Comparison of ENCODE assay signal across 1 fruit fly cellular context in genomic region chr3R:11200885-11201421, dm6.
A peak's percentile ranks its signal among the peaks of the same experiment; 100 is the strongest.
TF ChIP-seq lines count a peak whose summit lies in the region.

No protein-coding gene starts in this region.

TF ChIP-seq in whole organism, embryonic, 481 proteins besides CTCF, POLR2A, EP300 and RAD21 (continued from another document and continues in another):
- TF ChIP-seq CG17829 (tag; optimal IDR thresholded peaks at IDR 0.05; lab: Kevin White, UChicago): no peak
- peak; percentile 43 for TF ChIP-seq odd (GFP tag; optimal IDR thresholded peaks at IDR 0.05; lab: Kevin White, UChicago)
- no peak for TF ChIP-seq CG15696 (tag; optimal IDR thresholded peaks at IDR 0.05; lab: Kevin White, UChicago)
- no peak for TF ChIP-seq emc (GFP tag; optimal IDR thresholded peaks at IDR 0.05; lab: Kevin White, UChicago)
- TF ChIP-seq so (GFP tag; IDR thresholded peaks at IDR 0.05; lab: Robert Waterston, UW): no peak
- TF ChIP-seq ro (GFP tag; IDR thresholded peaks at IDR 0.05; lab: Robert Waterston, UW): no peak
- TF ChIP-seq Dip3 (GFP tag; optimal IDR thresholded peaks at IDR 0.05; lab: Kevin White, UChicago): peak; percentile 39
- TF ChIP-seq CG15479 (GFP tag; optimal IDR thresholded peaks at IDR 0.05; lab: Kevin White, UChicago): no peak
- peak; percentile 59 for TF ChIP-seq D19A (tag; optimal IDR thresholded peaks at IDR 0.05; lab: Kevin White, UChicago)
- no peak for TF ChIP-seq cg (GFP tag; optimal IDR thresholded peaks at IDR 0.05; lab: Kevin White, UChicago)
- TF ChIP-seq en (GFP tag; optimal IDR thresholded peaks at IDR 0.05; lab: Kevin White, UChicago): no peak
- no peak for TF ChIP-seq Sry-β (GFP tag; optimal IDR thresholded peaks at IDR 0.05; lab: Kevin White, UChicago)
- TF ChIP-seq CG8290 (GFP tag; optimal IDR thresholded peaks at IDR 0.05; lab: Kevin White, UChicago): no peak
- no peak for TF ChIP-seq CG8290 (tag; optimal IDR thresholded peaks at IDR 0.05; lab: Kevin White, UChicago)
- no peak for TF ChIP-seq Rx (GFP tag; IDR thresholded peaks at IDR 0.05; lab: Robert Waterston, UW)
- no peak for TF ChIP-seq Atf-2 (GFP tag; optimal IDR thresholded peaks at IDR 0.05; lab: Kevin White, UChicago)
- no peak for TF ChIP-seq D (optimal IDR thresholded peaks at IDR 0.05; lab: Kevin White, UChicago)
- no peak for TF ChIP-seq D (GFP tag; optimal IDR thresholded peaks at IDR 0.05; lab: Kevin White, UChicago)
- peak; percentile 81 for TF ChIP-seq lbe (GFP tag; optimal IDR thresholded peaks at IDR 0.05; lab: Kevin White, UChicago)
- TF ChIP-seq CG17328 (GFP tag; IDR thresholded peaks at IDR 0.05; lab: Robert Waterston, UW): peak; percentile 39; the same call in 1 of the 2 replicates
- TF ChIP-seq chinmo (GFP tag; IDR thresholded peaks at IDR 0.05; lab: Robert Waterston, UW; ENCODE audit: partially characterized antibody): peak; percentile 61; the same call in 1 of the 4 replicates
- TF ChIP-seq klu (GFP tag; IDR thresholded peaks at IDR 0.05; lab: Robert Waterston, UW): no peak
- no peak for TF ChIP-seq kah (GFP tag; optimal IDR thresholded peaks at IDR 0.05; lab: Kevin White, UChicago)
- no peak for TF ChIP-seq Stat92E (GFP tag; optimal IDR thresholded peaks at IDR 0.05; lab: Kevin White, UChicago)
- TF ChIP-seq mam (GFP tag; optimal IDR thresholded peaks at IDR 0.05; lab: Kevin White, UChicago): peak; percentile 38
- peak; percentile 76 for TF ChIP-seq corto (GFP tag; optimal IDR thresholded peaks at IDR 0.05; lab: Kevin White, UChicago)
- TF ChIP-seq maf-S (GFP tag; optimal IDR thresholded peaks at IDR 0.05; lab: Kevin White, UChicago): no peak
- TF ChIP-seq PHDP (tag; optimal IDR thresholded peaks at IDR 0.05; lab: Kevin White, UChicago): peak; percentile 66
- TF ChIP-seq sna (GFP tag; IDR thresholded peaks at IDR 0.05; lab: Robert Waterston, UW; ENCODE audit: partially characterized antibody): no peak
- peak; percentile 60 for TF ChIP-seq Hand (GFP tag; optimal IDR thresholded peaks at IDR 0.05; lab: Kevin White, UChicago)
- TF ChIP-seq hb (GFP tag; IDR thresholded peaks at IDR 0.05; lab: Robert Waterston, UW; ENCODE audit: partially characterized antibody): no peak
- peak; percentile 73; the same call in 1 of the 2 replicates for TF ChIP-seq sob (GFP tag; IDR thresholded peaks at IDR 0.05; lab: Robert Waterston, UW)
- no peak for TF ChIP-seq pros (GFP tag; optimal IDR thresholded peaks at IDR 0.05; lab: Kevin White, UChicago)
- no peak for TF ChIP-seq gsb-n (tag; optimal IDR thresholded peaks at IDR 0.05; lab: Kevin White, UChicago)
- no peak for TF ChIP-seq trh (GFP tag; optimal IDR thresholded peaks at IDR 0.05; lab: Kevin White, UChicago)
- peak; percentile 55 for TF ChIP-seq CG17568 (GFP tag; optimal IDR thresholded peaks at IDR 0.05; lab: Kevin White, UChicago)
- no peak for TF ChIP-seq CG2199 (GFP tag; IDR thresholded peaks at IDR 0.05; lab: Robert Waterston, UW)
- no peak for TF ChIP-seq Mad (GFP tag; optimal IDR thresholded peaks at IDR 0.05; lab: Kevin White, UChicago)
- no peak for TF ChIP-seq Awh (GFP tag; IDR thresholded peaks at IDR 0.05; lab: Robert Waterston, UW)
- no peak for TF ChIP-seq nerfin-2 (GFP tag; IDR thresholded peaks at IDR 0.05; lab: Robert Waterston, UW; ENCODE audit: partially characterized antibody)
- peak; percentile 62 for TF ChIP-seq CoRest (tag; optimal IDR thresholded peaks at IDR 0.05; lab: Kevin White, UChicago)
- TF ChIP-seq CG8478 (optimal IDR thresholded peaks at IDR 0.05; lab: Kevin White, UChicago): no peak
- TF ChIP-seq CG4617 (GFP tag; optimal IDR thresholded peaks at IDR 0.05; lab: Kevin White, UChicago; ENCODE audit: borderline replicate concordance): no peak
- TF ChIP-seq seq (GFP tag; IDR thresholded peaks at IDR 0.05; lab: Robert Waterston, UW): peak; percentile 48; the same call in 1 of the 2 replicates
- no peak for TF ChIP-seq Kr (GFP tag; optimal IDR thresholded peaks at IDR 0.05; lab: Kevin White, UChicago)
- TF ChIP-seq tna (GFP tag; IDR thresholded peaks at IDR 0.05; lab: Robert Waterston, UW; ENCODE audit: partially characterized antibody): no peak
- no peak for TF ChIP-seq ato (GFP tag; IDR thresholded peaks at IDR 0.05; lab: Robert Waterston, UW; ENCODE audit: partially characterized antibody)
- no peak for TF ChIP-seq Scr (GFP tag; IDR thresholded peaks at IDR 0.05; lab: Robert Waterston, UW; ENCODE audit: partially characterized antibody)
- TF ChIP-seq tio (GFP tag; optimal IDR thresholded peaks at IDR 0.05; lab: Kevin White, UChicago): peak; percentile 55
- no peak for TF ChIP-seq sim (GFP tag; IDR thresholded peaks at IDR 0.05; lab: Robert Waterston, UW)
- TF ChIP-seq vvl (GFP tag; IDR thresholded peaks at IDR 0.05; lab: Robert Waterston, UW): peak; percentile 68
- TF ChIP-seq Aef1 (GFP tag; IDR thresholded peaks at IDR 0.05; lab: Robert Waterston, UW): peak; percentile 52
- TF ChIP-seq CG31388 (GFP tag; optimal IDR thresholded peaks at IDR 0.05; lab: Kevin White, UChicago): no peak
- peak; percentile 20 for TF ChIP-seq salm (tag; optimal IDR thresholded peaks at IDR 0.05; lab: Kevin White, UChicago)
- no peak for TF ChIP-seq CG8765 (GFP tag; IDR thresholded peaks at IDR 0.05; lab: Robert Waterston, UW)
- TF ChIP-seq Sox102F (GFP tag; optimal IDR thresholded peaks at IDR 0.05; lab: Kevin White, UChicago): peak; percentile 71
- TF ChIP-seq CG32772 (GFP tag; IDR thresholded peaks at IDR 0.05; lab: Robert Waterston, UW): 0 out of 2 replicates have a peak, but pooled peaks have one; percentile 32
- TF ChIP-seq ash1 (GFP tag; optimal IDR thresholded peaks at IDR 0.05; lab: Kevin White, UChicago): no peak
- TF ChIP-seq CG11723 (GFP tag; optimal IDR thresholded peaks at IDR 0.05; lab: Kevin White, UChicago): no peak
- TF ChIP-seq CG3847 (GFP tag; IDR thresholded peaks at IDR 0.05; lab: Robert Waterston, UW): peak; percentile 40
- no peak for TF ChIP-seq CG2129 (GFP tag; IDR thresholded peaks at IDR 0.05; lab: Robert Waterston, UW; ENCODE audit: partially characterized antibody)
- no peak; the same call in 2 of the 3 replicates for TF ChIP-seq CG17361 (GFP tag; IDR thresholded peaks at IDR 0.05; lab: Robert Waterston, UW)
- no peak for TF ChIP-seq sr (GFP tag; IDR thresholded peaks at IDR 0.05; lab: Robert Waterston, UW)
- TF ChIP-seq CG5245 (GFP tag; optimal IDR thresholded peaks at IDR 0.05; lab: Kevin White, UChicago): no peak
- TF ChIP-seq nau (GFP tag; optimal IDR thresholded peaks at IDR 0.05; lab: Kevin White, UChicago): peak; percentile 16
- TF ChIP-seq al (GFP tag; IDR thresholded peaks at IDR 0.05; lab: Robert Waterston, UW): peak; percentile 64; the same call in 1 of the 2 replicates
- no peak for TF ChIP-seq ap (GFP tag; IDR thresholded peaks at IDR 0.05; lab: Robert Waterston, UW)
- peak; percentile 81 for TF ChIP-seq lab (GFP tag; optimal IDR thresholded peaks at IDR 0.05; lab: Kevin White, UChicago)
- TF ChIP-seq crc (GFP tag; optimal IDR thresholded peaks at IDR 0.05; lab: Kevin White, UChicago): no peak
- no peak for TF ChIP-seq CG3065 (GFP tag; optimal IDR thresholded peaks at IDR 0.05; lab: Kevin White, UChicago)
- peak; percentile 49 for TF ChIP-seq CG34376 (GFP tag; optimal IDR thresholded peaks at IDR 0.05; lab: Kevin White, UChicago)
- no peak for TF ChIP-seq dati (GFP tag; IDR thresholded peaks at IDR 0.05; lab: Robert Waterston, UW)
- peak; percentile 52; the same call in 1 of the 3 replicates for TF ChIP-seq CG11695 (GFP tag; IDR thresholded peaks at IDR 0.05; lab: Robert Waterston, UW)
- peak; percentile 51 for TF ChIP-seq lilli (GFP tag; optimal IDR thresholded peaks at IDR 0.05; lab: Kevin White, UChicago)
- TF ChIP-seq Camta (GFP tag; optimal IDR thresholded peaks at IDR 0.05; lab: Kevin White, UChicago): no peak
- no peak for TF ChIP-seq gro (GFP tag; optimal IDR thresholded peaks at IDR 0.05; lab: Kevin White, UChicago)
- TF ChIP-seq CG11093 (GFP tag; IDR thresholded peaks at IDR 0.05; lab: Robert Waterston, UW): no peak
- no peak for TF ChIP-seq Gsc (GFP tag; IDR thresholded peaks at IDR 0.05; lab: Robert Waterston, UW)
- no peak for TF ChIP-seq ERR (GFP tag; optimal IDR thresholded peaks at IDR 0.05; lab: Kevin White, UChicago)
- TF ChIP-seq sc (optimal IDR thresholded peaks at IDR 0.05; lab: Kevin White, UChicago): no peak
- TF ChIP-seq sc (GFP tag; optimal IDR thresholded peaks at IDR 0.05; lab: Kevin White, UChicago): peak; percentile 18
- no peak for TF ChIP-seq gfzf (GFP tag; optimal IDR thresholded peaks at IDR 0.05; lab: Kevin White, UChicago)
- TF ChIP-seq Xbp1 (GFP tag; optimal IDR thresholded peaks at IDR 0.05; lab: Kevin White, UChicago): peak; percentile 63
- peak; percentile 50 for TF ChIP-seq CG18262 (tag; optimal IDR thresholded peaks at IDR 0.05; lab: Kevin White, UChicago)
- no peak for TF ChIP-seq ATbp (GFP tag; optimal IDR thresholded peaks at IDR 0.05; lab: Kevin White, UChicago)
- TF ChIP-seq CG7786 (GFP tag; optimal IDR thresholded peaks at IDR 0.05; lab: Kevin White, UChicago): no peak
- no peak for TF ChIP-seq Hr39 (optimal IDR thresholded peaks at IDR 0.05; lab: Kevin White, UChicago)
- TF ChIP-seq crp (GFP tag; optimal IDR thresholded peaks at IDR 0.05; lab: Kevin White, UChicago): no peak
- peak; percentile 41; the same call in 1 of the 2 replicates for TF ChIP-seq CG9215 (GFP tag; IDR thresholded peaks at IDR 0.05; lab: Robert Waterston, UW)
- peak; percentile 73 for TF ChIP-seq dysf (GFP tag; IDR thresholded peaks at IDR 0.05; lab: Robert Waterston, UW)
- TF ChIP-seq CG14441 (GFP tag; IDR thresholded peaks at IDR 0.05; lab: Robert Waterston, UW): peak; percentile 75
- TF ChIP-seq Hey (tag; optimal IDR thresholded peaks at IDR 0.05; lab: Kevin White, UChicago): no peak
- peak; percentile 57 for TF ChIP-seq CG11247 (GFP tag; IDR thresholded peaks at IDR 0.05; lab: Robert Waterston, UW)
- TF ChIP-seq Dref (GFP tag; IDR thresholded peaks at IDR 0.05; lab: Robert Waterston, UW): no peak
- TF ChIP-seq CG6765 (GFP tag; optimal IDR thresholded peaks at IDR 0.05; lab: Kevin White, UChicago): no peak
- peak; percentile 65 for TF ChIP-seq exex (tag; optimal IDR thresholded peaks at IDR 0.05; lab: Kevin White, UChicago)
- TF ChIP-seq CG13624 (GFP tag; optimal IDR thresholded peaks at IDR 0.05; lab: Kevin White, UChicago): no peak
- peak; percentile 51 for TF ChIP-seq CG12104 (GFP tag; optimal IDR thresholded peaks at IDR 0.05; lab: Kevin White, UChicago)
- TF ChIP-seq CG4360 (GFP tag; IDR thresholded peaks at IDR 0.05; lab: Robert Waterston, UW): no peak
- peak; percentile 45 for TF ChIP-seq CG12219 (GFP tag; optimal IDR thresholded peaks at IDR 0.05; lab: Kevin White, UChicago)
- TF ChIP-seq CG15073 (GFP tag; optimal IDR thresholded peaks at IDR 0.05; lab: Kevin White, UChicago): no peak
- no peak for TF ChIP-seq CG17385 (GFP tag; optimal IDR thresholded peaks at IDR 0.05; lab: Kevin White, UChicago)
- TF ChIP-seq CG4328 (GFP tag; optimal IDR thresholded peaks at IDR 0.05; lab: Kevin White, UChicago): no peak
- no peak for TF ChIP-seq dmrt11E (tag; optimal IDR thresholded peaks at IDR 0.05; lab: Kevin White, UChicago)
- no peak for TF ChIP-seq gcm (GFP tag; optimal IDR thresholded peaks at IDR 0.05; lab: Kevin White, UChicago)
- TF ChIP-seq Jarid2 (GFP tag; optimal IDR thresholded peaks at IDR 0.05; lab: Kevin White, UChicago): no peak
- TF ChIP-seq dpn (GFP tag; optimal IDR thresholded peaks at IDR 0.05; lab: Kevin White, UChicago): peak in 1 of 2 experiments; percentile 65
- TF ChIP-seq MTF-1 (GFP tag; optimal IDR thresholded peaks at IDR 0.05; lab: Kevin White, UChicago; ENCODE audit: borderline replicate concordance): no peak
- peak; percentile 68 for TF ChIP-seq CG32532 (GFP tag; IDR thresholded peaks at IDR 0.05; lab: Robert Waterston, UW)
- TF ChIP-seq zfh2 (GFP tag; optimal IDR thresholded peaks at IDR 0.05; lab: Kevin White, UChicago): peak; percentile 28
- TF ChIP-seq CG1529 (GFP tag; optimal IDR thresholded peaks at IDR 0.05; lab: Kevin White, UChicago): no peak
- TF ChIP-seq CG6683 (GFP tag; optimal IDR thresholded peaks at IDR 0.05; lab: Kevin White, UChicago): no peak
- peak; percentile 53 for TF ChIP-seq CG13424 (tag; optimal IDR thresholded peaks at IDR 0.05; lab: Kevin White, UChicago)
- TF ChIP-seq mirr (GFP tag; optimal IDR thresholded peaks at IDR 0.05; lab: Kevin White, UChicago): no peak
- TF ChIP-seq CG11456 (GFP tag; IDR thresholded peaks at IDR 0.05; lab: Robert Waterston, UW): no peak
- no peak for TF ChIP-seq Sry-δ (GFP tag; optimal IDR thresholded peaks at IDR 0.05; lab: Kevin White, UChicago)
- TF ChIP-seq CG2875 (GFP tag; optimal IDR thresholded peaks at IDR 0.05; lab: Kevin White, UChicago): no peak
- no peak for TF ChIP-seq CG9797 (GFP tag; optimal IDR thresholded peaks at IDR 0.05; lab: Kevin White, UChicago)
- TF ChIP-seq peb (GFP tag; IDR thresholded peaks at IDR 0.05; lab: Robert Waterston, UW): no peak
- TF ChIP-seq usp (GFP tag; optimal IDR thresholded peaks at IDR 0.05; lab: Kevin White, UChicago): no peak
- TF ChIP-seq CG31365 (tag; optimal IDR thresholded peaks at IDR 0.05; lab: Kevin White, UChicago): no peak
- TF ChIP-seq pan (optimal IDR thresholded peaks at IDR 0.05; lab: Kevin White, UChicago): no peak
- peak in 1 of 2 experiments; percentile 69 for TF ChIP-seq pan (GFP tag; optimal IDR thresholded peaks at IDR 0.05 in 1 of 2, IDR thresholded peaks at IDR 0.05 in 1 of 2)
- peak; percentile 79 for TF ChIP-seq grau (tag; optimal IDR thresholded peaks at IDR 0.05; lab: Kevin White, UChicago)
- no peak for TF ChIP-seq ab (GFP tag; optimal IDR thresholded peaks at IDR 0.05; lab: Kevin White, UChicago)
- TF ChIP-seq CG12659 (GFP tag; optimal IDR thresholded peaks at IDR 0.05; lab: Kevin White, UChicago): peak; percentile 47
- no peak for TF ChIP-seq dan (GFP tag; IDR thresholded peaks at IDR 0.05; lab: Robert Waterston, UW)
- TF ChIP-seq CG10565 (GFP tag; optimal IDR thresholded peaks at IDR 0.05; lab: Kevin White, UChicago): no peak
- peak; percentile 60 for TF ChIP-seq CG12391 (tag; optimal IDR thresholded peaks at IDR 0.05; lab: Kevin White, UChicago)
- TF ChIP-seq scrt (GFP tag; optimal IDR thresholded peaks at IDR 0.05; lab: Kevin White, UChicago): peak; percentile 63
- TF ChIP-seq jigr1 (GFP tag; IDR thresholded peaks at IDR 0.05; lab: Robert Waterston, UW): no peak
- no peak for TF ChIP-seq abd-A (tag; optimal IDR thresholded peaks at IDR 0.05; lab: Kevin White, UChicago)
- TF ChIP-seq Tbp (GFP tag; optimal IDR thresholded peaks at IDR 0.05; lab: Kevin White, UChicago): no peak
- peak; percentile 67 for TF ChIP-seq CG10366 (GFP tag; IDR thresholded peaks at IDR 0.05; lab: Robert Waterston, UW)
- TF ChIP-seq CG15601 (tag; optimal IDR thresholded peaks at IDR 0.05; lab: Kevin White, UChicago): no peak
